Worm (Caenorhabditis elegans): ENCODE data around the gene C25D7.15.

- TF ChIP-seq ZK546.5 (tag; optimal IDR thresholded peaks at IDR 0.05) (no peak), ceh-82 (tag; optimal IDR thresholded peaks at IDR 0.05) (no peak), nhr-25 (tag; optimal IDR thresholded peaks at IDR 0.05) (no peak)
These were observed 27.6 kb downstream of the C25D7.15 start, which contains the start of the genes C01G10.15 and C01G10.6 for ce11 chrV:15087207-15087706.
